Worm (Caenorhabditis elegans) whole organism, L4 larva: Measurements from ENCODE around the gene F08D12.15.

Source experiments
- dpl-1 ChIP-seq: fragments of 150-350 bp; optimal IDR thresholded peaks from 2 replicates; lab custom pipeline; 2014; ENCODE audit warnings: missing biosample characterization, missing genetic modification reagents, missing genetic modification characterization
- fos-1 ChIP-seq: fragments of 150-350 bp; optimal IDR thresholded peaks from 2 replicates; lab custom pipeline; 2014; ENCODE audit warnings: missing biosample characterization, missing genetic modification characterization
- mdl-1 ChIP-seq, 2 experiments: fragments of 150-350 bp in 1 of 2; sonication (generic microtip) in 1 of 2; optimal IDR thresholded peaks; 2 replicates each; lab custom pipeline; 2014 to 2017; ENCODE audit warnings: missing biosample characterization in 2 of 2, missing genetic modification characterization in 2 of 2
- unc-39 ChIP-seq: sonication (generic microtip); optimal IDR thresholded peaks from 2 replicates; lab custom pipeline; 2017; ENCODE audit warnings: missing biosample characterization, missing genetic modification characterization

- TF ChIP-seq fos-1 (tag; lab: Kevin White, UChicago) (no peak), mdl-1 (tag; optimal IDR thresholded peaks at IDR 0.05; lab: Kevin White, UChicago) (no peak), unc-39 (tag; lab: Kevin White, UChicago) (no peak), dpl-1 (GFP tag; lab: Kevin White, UChicago) (no peak)
Observed at ce11 chrII:2805566-2805965, 39.1 kb downstream of the F08D12.15 start.
